Fruit fly (Drosophila melanogaster) whole organism, wandering third instar larva: ENCODE results near the gene eRF1.

Experiments
- Dfd ChIP-seq: fragments of >200 bp; optimal IDR thresholded peaks from 2 replicates; lab custom pipeline; 2017; ENCODE audit warnings: missing biosample characterization, missing genetic modification characterization
- Mio ChIP-seq: sonication (Bioruptor generic); optimal IDR thresholded peaks from 2 replicates; lab custom pipeline; 2016; ENCODE audit warnings: missing biosample characterization, missing genetic modification characterization
- Myc ChIP-seq: fragments of >200 bp; optimal IDR thresholded peaks from 2 replicates; lab custom pipeline; 2017
- OdsH ChIP-seq: fragments of 200-800 bp; sonication (Bioruptor generic); optimal IDR thresholded peaks from 2 replicates; lab custom pipeline; 2016; ENCODE audit warnings: missing biosample characterization, mild to moderate bottlenecking, missing genetic modification characterization
- dl ChIP-seq, 2 experiments: fragments of 175-275, 200-275 bp in 1 of 2; fragments of 200-275 bp in 1 of 2; sonication (Bioruptor generic); optimal IDR thresholded peaks; lab custom pipeline; 2018; ENCODE audit warnings: mild to moderate bottlenecking in 2 of 2, missing biosample characterization in 2 of 2, missing genetic modification characterization in 2 of 2, moderate library complexity in 2 of 2; ENCODE audit not compliant: partially characterized antibody in 2 of 2, insufficient read depth in 1 of 2
- pan ChIP-seq: fragments of >200 bp; optimal IDR thresholded peaks from 2 replicates; lab custom pipeline; 2017
- rgr ChIP-seq: fragments of 200-800 bp; sonication (Bioruptor generic); optimal IDR thresholded peaks from 3 replicates; lab custom pipeline; 2016; ENCODE audit warnings: missing biosample characterization, mild to moderate bottlenecking, missing genetic modification characterization
- usp ChIP-seq: fragments of >200 bp; optimal IDR thresholded peaks from 2 replicates; lab custom pipeline; 2017; ENCODE audit warnings: missing biosample characterization, missing genetic modification characterization

- no peak for TF ChIP-seq usp (GFP tag; lab: Kevin White, UChicago)
- no peak for TF ChIP-seq OdsH (GFP tag; lab: Kevin White, UChicago)
- TF ChIP-seq Mio (GFP tag; lab: Kevin White, UChicago): no peak
- no peak for TF ChIP-seq Myc (lab: Kevin White, UChicago)
- TF ChIP-seq rgr (GFP tag; lab: Kevin White, UChicago): no peak
- TF ChIP-seq pan (lab: Kevin White, UChicago): no peak
- no peak for TF ChIP-seq Dfd
- no peak for TF ChIP-seq dl (GFP tag; optimal IDR thresholded peaks at IDR 0.05; lab: Kevin White, UChicago; ENCODE audit: insufficient read depth in 1 of 2, partially characterized antibody in 2 of 2)
Observed at dm6 chr3L:20379496-20379895, 31.3 kb downstream of the eRF1 start.
